Worm (Caenorhabditis elegans): ENCODE measurements around the gene tmed-4.

- TF ChIP-seq lin-15B (tag; optimal IDR thresholded peaks at IDR 0.05) (no peak), pag-3 (tag; optimal IDR thresholded peaks at IDR 0.05; ENCODE audit: borderline replicate concordance, insufficient read depth) (no peak), ztf-4 (tag; optimal IDR thresholded peaks at IDR 0.05) (no peak), fkh-10 (GFP tag; optimal IDR thresholded peaks at IDR 0.05) (no peak)
These were observed 13.1 kb upstream of the tmed-4 start for ce11 chrV:19961971-19962370.

Measured in whole organism, L1 larva.